Fruit fly (Drosophila melanogaster) Kc167 (cell line): ENCODE measurements around the gene Atg101.

Source experiments
- Myc ChIP-seq: fragments of >200 bp; optimal IDR thresholded peaks from 2 replicates; lab custom pipeline; 2017; ENCODE audit warnings: missing external identifiers
- Sin3A ChIP-seq: fragments of >200 bp; optimal IDR thresholded peaks from 2 replicates; lab custom pipeline; 2018; ENCODE audit warnings: missing external identifiers
- h ChIP-seq: fragments of >200 bp; optimal IDR thresholded peaks from 3 replicates; lab custom pipeline; 2018; ENCODE audit warnings: missing external identifiers
- insv ChIP-seq: fragments of >200 bp; optimal IDR thresholded peaks from 3 replicates; lab custom pipeline; 2018; ENCODE audit warnings: missing external identifiers
- psq ChIP-seq: fragments of >200 bp; optimal IDR thresholded peaks from 2 replicates; lab custom pipeline; 2017; ENCODE audit warnings: missing external identifiers
- ttk ChIP-seq: sonication (Bioruptor generic); optimal IDR thresholded peaks from 2 replicates; lab custom pipeline; 2017; ENCODE audit warnings: missing external identifiers

dm6 chrX:18835500-18835899 is 44.0 kb downstream of the Atg101 start:
- TF ChIP-seq ttk (lab: Kevin White, UChicago) = no peak
- no peak for TF ChIP-seq insv (lab: Kevin White, UChicago)
- TF ChIP-seq Sin3A (lab: Kevin White, UChicago) = no peak
- no peak for TF ChIP-seq psq (lab: Kevin White, UChicago)
- TF ChIP-seq h = no peak
- TF ChIP-seq Myc (lab: Kevin White, UChicago) = no peak
